Worm (Caenorhabditis elegans): ENCODE data around the gene F42A9.11.

ce11 chrIV:8611886-8612542 is 15.4 kb upstream of the F42A9.11 start, which contains the start of the genes F42A9.17 and cyp-33E2:
- no peak for TF ChIP-seq ztf-11 (tag; optimal IDR thresholded peaks at IDR 0.05)
- TF ChIP-seq unc-62 (GFP tag; optimal IDR thresholded peaks at IDR 0.05): no peak
- TF ChIP-seq tbx-2 (tag; optimal IDR thresholded peaks at IDR 0.05): no peak
- TF ChIP-seq mdl-1 (tag; optimal IDR thresholded peaks at IDR 0.05): no peak
- no peak for TF ChIP-seq nhr-12 (tag; optimal IDR thresholded peaks at IDR 0.05)
